Fruit fly (Drosophila melanogaster): Measurements from ENCODE around the gene Pgant35A.

dm6 chr2L:14376484-14377254, 17.6 kb downstream of the Pgant35A start:
- no peak for TF ChIP-seq psq (optimal IDR thresholded peaks at IDR 0.05)
- TF ChIP-seq EcR (GFP tag; optimal IDR thresholded peaks at IDR 0.05) = no peak
- TF ChIP-seq pan (optimal IDR thresholded peaks at IDR 0.05) = no peak
- TF ChIP-seq usp (GFP tag; optimal IDR thresholded peaks at IDR 0.05) = no peak
- no peak for TF ChIP-seq CG8478 (optimal IDR thresholded peaks at IDR 0.05)
- TF ChIP-seq Dll (optimal IDR thresholded peaks at IDR 0.05) = no peak
